Fruit fly (Drosophila melanogaster) whole organism, embryonic: Measurements from ENCODE around the gene sxe2.

Experiments used
- CG10209 ChIP-seq: fragments of 200-800 bp; sonication (Bioruptor generic); optimal IDR thresholded peaks from 3 replicates; lab custom pipeline; 2017; ENCODE audit warnings: missing biosample characterization, mild to moderate bottlenecking, missing genetic modification characterization, missing genetic modification reagents
- CG10366 ChIP-seq: fragments of 200-800 bp; sonication (Bioruptor generic); IDR thresholded peaks from 2 replicates; pipeline ENCODE4 v1.3.6; 2022; ENCODE audit warnings: missing biosample characterization, missing genetic modification characterization
- CG10979 ChIP-seq: fragments of 200-800 bp; sonication (Bioruptor generic); optimal IDR thresholded peaks from 2 replicates; lab custom pipeline; 2018; ENCODE audit warnings: missing biosample characterization, mild to moderate bottlenecking, missing genetic modification characterization, moderate library complexity
- CG11085 ChIP-seq: fragments of 200-800 bp; sonication (Bioruptor generic); IDR thresholded peaks from 2 replicates; pipeline ENCODE4 v1.3.6; 2022; ENCODE audit warnings: missing biosample characterization, missing genetic modification characterization
- CG11398 ChIP-seq: fragments of 200-800 bp; sonication (Bioruptor generic); optimal IDR thresholded peaks from 2 replicates; lab custom pipeline; 2016; ENCODE audit warnings: missing biosample characterization, missing genetic modification characterization
- CG11456 ChIP-seq: fragments of 200-800 bp; sonication (Bioruptor generic); IDR thresholded peaks from 3 replicates; pipeline ENCODE4 v1.3.6; 2022; ENCODE audit warnings: missing biosample characterization, missing genetic modification characterization
- CG12104 ChIP-seq: fragments of 200-800 bp; sonication (Bioruptor generic); optimal IDR thresholded peaks from 3 replicates; lab custom pipeline; 2016; ENCODE audit warnings: missing biosample characterization, missing genetic modification characterization
- CG13123 ChIP-seq: fragments of 200-800 bp; sonication (Bioruptor generic); optimal IDR thresholded peaks from 2 replicates; lab custom pipeline; 2016; ENCODE audit warnings: missing biosample characterization, missing genetic modification characterization
- CG13296 ChIP-seq: fragments of 200-800 bp; sonication (Bioruptor generic); optimal IDR thresholded peaks from 3 replicates; lab custom pipeline; 2018; ENCODE audit warnings: missing biosample characterization, mild to moderate bottlenecking, missing genetic modification characterization
- CG14667 ChIP-seq: fragments of 200-800 bp; sonication (Bioruptor generic); IDR thresholded peaks from 2 replicates; pipeline ENCODE4 v1.3.6; 2022; ENCODE audit warnings: missing biosample characterization, missing genetic modification characterization
- CG17361 ChIP-seq: fragments of 200-800 bp; sonication (Bioruptor generic); IDR thresholded peaks from 3 replicates; pipeline ENCODE4 v1.3.6; 2022; ENCODE audit warnings: missing biosample characterization, missing genetic modification characterization
- CG17912 ChIP-seq: fragments of 200-800 bp; sonication (Bioruptor generic); optimal IDR thresholded peaks from 2 replicates; lab custom pipeline; 2018; ENCODE audit warnings: missing biosample characterization, mild to moderate bottlenecking, missing genetic modification characterization
- CG2129 ChIP-seq: fragments of 200-800 bp; sonication (Bioruptor generic); IDR thresholded peaks from 2 replicates; pipeline ENCODE4 v1.3.6; 2022; ENCODE audit warnings: missing biosample characterization, missing genetic modification characterization; ENCODE audit not compliant: partially characterized antibody
- CG2875 ChIP-seq: fragments of 200-800 bp; sonication (Bioruptor generic); optimal IDR thresholded peaks from 2 replicates; lab custom pipeline; 2017; ENCODE audit warnings: missing biosample characterization, mild to moderate bottlenecking, missing genetic modification characterization, missing genetic modification reagents
- CG3726 ChIP-seq: fragments of 200-800 bp; sonication (Bioruptor generic); IDR thresholded peaks from 3 replicates; pipeline ENCODE4, ENCODE4 v1.3.6; 2022; ENCODE audit warnings: missing biosample characterization, missing genetic modification characterization
- CG3847 ChIP-seq: fragments of 200-800 bp; sonication (Bioruptor generic); IDR thresholded peaks from 2 replicates; pipeline ENCODE4 v1.3.6; 2022; ENCODE audit warnings: missing biosample characterization, missing genetic modification characterization
- CG4360 ChIP-seq: fragments of 200-800 bp; sonication (Bioruptor generic); IDR thresholded peaks from 2 replicates; pipeline ENCODE4 v1.3.6; 2022; ENCODE audit warnings: missing biosample characterization, missing genetic modification characterization
- CG5953 ChIP-seq: fragments of 200-800 bp; sonication (Bioruptor generic); IDR thresholded peaks from 2 replicates; pipeline ENCODE4 v1.3.6; 2022; ENCODE audit warnings: missing biosample characterization, missing genetic modification characterization
- CG6272 ChIP-seq: fragments of 200-800 bp; sonication (Bioruptor generic); IDR thresholded peaks from 2 replicates; pipeline ENCODE4 v1.3.6; 2022; ENCODE audit warnings: missing biosample characterization, missing genetic modification characterization
- CG7357 ChIP-seq: fragments of 200-800 bp; sonication (Bioruptor generic); IDR thresholded peaks from 3 replicates; pipeline ENCODE4 v1.3.6; 2022; ENCODE audit warnings: missing biosample characterization, missing genetic modification characterization
- CG8944 ChIP-seq: fragments of 200-800 bp; sonication (Bioruptor generic); optimal IDR thresholded peaks from 3 replicates; lab custom pipeline; 2016; ENCODE audit warnings: missing biosample characterization, missing genetic modification characterization
- CG9609 ChIP-seq: fragments of 200-800 bp; sonication (Bioruptor generic); optimal IDR thresholded peaks from 3 replicates; lab custom pipeline; 2016; ENCODE audit warnings: missing biosample characterization, missing genetic modification characterization
- CG9797 ChIP-seq: fragments of 200-800 bp; sonication (Bioruptor generic); optimal IDR thresholded peaks from 3 replicates; lab custom pipeline; 2018; ENCODE audit warnings: missing biosample characterization, mild to moderate bottlenecking, missing genetic modification characterization
- CG9876 ChIP-seq: fragments of 200-800 bp; sonication (Bioruptor generic); optimal IDR thresholded peaks from 2 replicates; lab custom pipeline; 2016; ENCODE audit warnings: missing biosample characterization, missing genetic modification characterization
- CTCF ChIP-seq: fragments of 200-800 bp; sonication (Bioruptor generic); optimal IDR thresholded peaks from 2 replicates; lab custom pipeline; 2017; ENCODE audit warnings: missing biosample characterization, mild to moderate bottlenecking, missing genetic modification characterization, moderate library complexity
- Camta ChIP-seq: fragments of 200-800 bp; sonication (Bioruptor generic); optimal IDR thresholded peaks from 2 replicates; lab custom pipeline; 2016; ENCODE audit warnings: missing biosample characterization, missing genetic modification characterization
- CrebB ChIP-seq: fragments of 200-800 bp; sonication (Bioruptor generic); optimal IDR thresholded peaks from 3 replicates; lab custom pipeline; 2018; ENCODE audit warnings: missing biosample characterization, mild to moderate bottlenecking, missing genetic modification characterization
- Doc2 ChIP-seq: fragments of 200-800 bp; sonication (Bioruptor generic); IDR thresholded peaks from 2 replicates; pipeline ENCODE4 v1.3.6; 2022; ENCODE audit warnings: missing biosample characterization, missing genetic modification characterization
- Hr3 ChIP-seq: fragments of 200-800 bp; sonication (Bioruptor generic); optimal IDR thresholded peaks from 3 replicates; lab custom pipeline; 2016; ENCODE audit warnings: missing biosample characterization, missing genetic modification characterization
- Lhr ChIP-seq: fragments of 200-800 bp; sonication (Bioruptor generic); optimal IDR thresholded peaks from 3 replicates; lab custom pipeline; 2017; ENCODE audit warnings: mild to moderate bottlenecking, missing biosample characterization, missing genetic modification reagents, missing genetic modification characterization
- MTF-1 ChIP-seq: fragments of 200-800 bp; sonication (Bioruptor generic); optimal IDR thresholded peaks from 2 replicates; lab custom pipeline; 2018; ENCODE audit warnings: missing biosample characterization, mild to moderate bottlenecking, missing genetic modification characterization, borderline replicate concordance
- Neu2 ChIP-seq: fragments of 200-800 bp; sonication (Bioruptor generic); optimal IDR thresholded peaks from 3 replicates; lab custom pipeline; 2016; ENCODE audit warnings: missing biosample characterization, missing genetic modification characterization, borderline replicate concordance
- NfI ChIP-seq: fragments of 200-800 bp; sonication (Bioruptor generic); optimal IDR thresholded peaks from 3 replicates; lab custom pipeline; 2018; ENCODE audit warnings: missing biosample characterization, mild to moderate bottlenecking, missing genetic modification characterization, moderate library complexity
- Ptx1 ChIP-seq: fragments of 200-800 bp; sonication (Bioruptor generic); IDR thresholded peaks from 2 replicates; pipeline ENCODE4 v1.3.6; 2022; ENCODE audit warnings: missing biosample characterization, missing genetic modification characterization
- Sry-δ ChIP-seq: fragments of 200-800 bp; sonication (Bioruptor generic); optimal IDR thresholded peaks from 2 replicates; lab custom pipeline; 2016; ENCODE audit warnings: missing biosample characterization, missing genetic modification characterization
- chm ChIP-seq: fragments of 200-800 bp; sonication (Bioruptor generic); IDR thresholded peaks from 2 replicates; pipeline ENCODE4 v1.3.6; 2022; ENCODE audit warnings: missing biosample characterization, missing genetic modification characterization
- crc ChIP-seq: fragments of 200-800 bp; sonication (Bioruptor generic); optimal IDR thresholded peaks from 2 replicates; lab custom pipeline; 2016; ENCODE audit warnings: missing biosample characterization, missing genetic modification characterization
- exex ChIP-seq: fragments of 200-800 bp; sonication (Bioruptor generic); optimal IDR thresholded peaks from 4 replicates; lab custom pipeline; 2018; ENCODE audit warnings: missing biosample characterization, mild to moderate bottlenecking, missing genetic modification characterization, moderate library complexity
- eyg ChIP-seq: fragments of 200-800 bp; sonication (Bioruptor generic); optimal IDR thresholded peaks from 3 replicates; lab custom pipeline; 2016; ENCODE audit warnings: missing biosample characterization, missing genetic modification characterization
- grau ChIP-seq: fragments of 200-800 bp; optimal IDR thresholded peaks from 3 replicates; lab custom pipeline; 2019; ENCODE audit warnings: missing biosample characterization, mild to moderate bottlenecking, missing genetic modification characterization, moderate library complexity
- hbn ChIP-seq: fragments of 200-800 bp; sonication (Bioruptor generic); IDR thresholded peaks from 2 replicates; pipeline ENCODE4 v1.3.6; 2022; ENCODE audit warnings: missing biosample characterization, missing genetic modification characterization; ENCODE audit not compliant: partially characterized antibody
- kah ChIP-seq: fragments of 200-800 bp; sonication (Bioruptor generic); optimal IDR thresholded peaks from 2 replicates; lab custom pipeline; 2018; ENCODE audit warnings: missing biosample characterization, mild to moderate bottlenecking, missing genetic modification characterization
- kay ChIP-seq: fragments of 200-800 bp; sonication (Bioruptor generic); optimal IDR thresholded peaks from 2 replicates; lab custom pipeline; 2016; ENCODE audit warnings: missing biosample characterization, missing genetic modification characterization
- knrl ChIP-seq: fragments of 200-800 bp; sonication (Bioruptor generic); IDR thresholded peaks from 3 replicates; pipeline ENCODE4 v1.3.6; 2022; ENCODE audit warnings: missing biosample characterization, missing genetic modification characterization; ENCODE audit not compliant: partially characterized antibody
- lbe ChIP-seq: fragments of 200-800 bp; sonication (Bioruptor generic); optimal IDR thresholded peaks from 2 replicates; lab custom pipeline; 2016; ENCODE audit warnings: missing biosample characterization, mild to moderate bottlenecking, missing genetic modification characterization
- org-1 ChIP-seq: fragments of 200-800 bp; sonication (Bioruptor generic); optimal IDR thresholded peaks from 2 replicates; lab custom pipeline; 2017; ENCODE audit warnings: missing biosample characterization, missing genetic modification characterization
- pum ChIP-seq: fragments of 200-800 bp; sonication (Bioruptor generic); optimal IDR thresholded peaks from 2 replicates; lab custom pipeline; 2016; ENCODE audit warnings: missing biosample characterization, missing genetic modification characterization
- sens-2 ChIP-seq: fragments of 200-800 bp; sonication (Bioruptor generic); IDR thresholded peaks from 2 replicates; pipeline ENCODE4 v1.3.6; 2022; ENCODE audit warnings: missing biosample characterization, missing genetic modification characterization
- slp2 ChIP-seq: fragments of 200-800 bp; sonication (Bioruptor generic); optimal IDR thresholded peaks from 2 replicates; lab custom pipeline; 2016; ENCODE audit warnings: missing biosample characterization, missing genetic modification characterization
- wor ChIP-seq: fragments of 200-800 bp; sonication (Bioruptor generic); IDR thresholded peaks from 2 replicates; pipeline ENCODE4 v1.3.6; 2022; ENCODE audit warnings: missing biosample characterization, missing genetic modification characterization

The sxe2 gene

dm6 chr3R:16097661-16098329 lies 14.1 kb downstream of the sxe2 start (continued):
- TF ChIP-seq CG3726 (GFP tag; lab: Robert Waterston, UW): peak; percentile 83; the same call in 2 of the 3 replicates
- peak; percentile 59 for TF ChIP-seq crc (GFP tag; lab: Kevin White, UChicago)
- no peak for TF ChIP-seq CG13123 (GFP tag; lab: Kevin White, UChicago)
- TF ChIP-seq CG11456 (GFP tag; lab: Robert Waterston, UW): peak; percentile 56; the same call in 1 of the 3 replicates
- TF ChIP-seq hbn: no peak
- TF ChIP-seq CG17912 (GFP tag; lab: Kevin White, UChicago): no peak
- peak; percentile 64 for TF ChIP-seq CG9609 (GFP tag; lab: Kevin White, UChicago)
- TF ChIP-seq chm (GFP tag; lab: Robert Waterston, UW): peak; percentile 67; the same call in 1 of the 2 replicates
- TF ChIP-seq knrl: peak; percentile 45; the same call in 2 of the 3 replicates
- peak; percentile 27 for TF ChIP-seq CG12104
- TF ChIP-seq org-1: peak; percentile 59
- TF ChIP-seq CG17361 (GFP tag; lab: Robert Waterston, UW): peak; percentile 82
- peak; percentile 52 for TF ChIP-seq NfI (GFP tag; lab: Kevin White, UChicago)
- TF ChIP-seq kah (GFP tag; lab: Kevin White, UChicago): peak; percentile 28
- peak; percentile 76 for TF ChIP-seq CG6272
- TF ChIP-seq CG5953 (GFP tag; lab: Robert Waterston, UW): no peak
- TF ChIP-seq grau: peak; percentile 73
- TF ChIP-seq CG4360 (GFP tag; lab: Robert Waterston, UW): 0 out of 2 replicates have a peak, but pooled peaks have one; percentile 44
- TF ChIP-seq CG14667 (GFP tag; lab: Robert Waterston, UW): peak; percentile 67; the same call in 1 of the 2 replicates
- TF ChIP-seq MTF-1 (GFP tag; lab: Kevin White, UChicago): peak; percentile 50
- TF ChIP-seq kay (GFP tag; lab: Kevin White, UChicago): peak; percentile 33
- peak; percentile 49 for TF ChIP-seq CG9876
- TF ChIP-seq Camta (GFP tag; lab: Kevin White, UChicago): peak; percentile 82
- peak; percentile 39 for TF ChIP-seq CrebB (tag; lab: Kevin White, UChicago)
- peak; percentile 79; the same call in 2 of the 3 replicates for TF ChIP-seq CG7357 (GFP tag; lab: Robert Waterston, UW)
- TF ChIP-seq CG2129 (GFP tag; lab: Robert Waterston, UW): no peak
- TF ChIP-seq exex: no peak
- TF ChIP-seq Sry-δ (GFP tag; lab: Kevin White, UChicago): peak; percentile 38
- TF ChIP-seq lbe (GFP tag; lab: Kevin White, UChicago): peak; percentile 96
- TF ChIP-seq Neu2: peak; percentile 32
- TF ChIP-seq CG9797 (GFP tag; lab: Kevin White, UChicago): no peak
- TF ChIP-seq CG8944 (GFP tag; lab: Kevin White, UChicago): peak; percentile 79
- peak; percentile 22 for TF ChIP-seq eyg (GFP tag; lab: Kevin White, UChicago)
- peak; percentile 50 for TF ChIP-seq CG3847
- TF ChIP-seq CG10366 (GFP tag; lab: Robert Waterston, UW): peak; percentile 70
- TF ChIP-seq Hr3 (GFP tag; lab: Kevin White, UChicago): peak; percentile 74
- TF ChIP-seq slp2 (GFP tag; lab: Kevin White, UChicago): peak; percentile 47
- TF ChIP-seq CG11085 (GFP tag; lab: Robert Waterston, UW): peak; percentile 54; the same call in 1 of the 2 replicates
- TF ChIP-seq wor (GFP tag; lab: Robert Waterston, UW): peak; percentile 60
- peak; percentile 19 for TF ChIP-seq CG13296 (GFP tag; lab: Kevin White, UChicago)
- TF ChIP-seq CG10979: peak; percentile 91
- peak; percentile 0 for TF ChIP-seq CTCF (GFP tag; lab: Kevin White, UChicago)
- TF ChIP-seq CG11398 (GFP tag; lab: Kevin White, UChicago): peak; percentile 51
- TF ChIP-seq CG2875 (GFP tag; lab: Kevin White, UChicago): peak; percentile 66
- TF ChIP-seq Doc2 (GFP tag; lab: Robert Waterston, UW): no peak
- TF ChIP-seq sens-2 (GFP tag; lab: Robert Waterston, UW): peak; percentile 62; the same call in 1 of the 2 replicates
- TF ChIP-seq pum (GFP tag; lab: Kevin White, UChicago): peak; percentile 84
- TF ChIP-seq Lhr (GFP tag; lab: Kevin White, UChicago): no peak
- TF ChIP-seq Ptx1 (GFP tag; lab: Robert Waterston, UW): peak; percentile 84
- TF ChIP-seq CG10209 (GFP tag; lab: Kevin White, UChicago): peak; percentile 66
